Fruit fly (Drosophila melanogaster): ENCODE measurements around the gene Fit2.

Gene Fit2

DNA sequence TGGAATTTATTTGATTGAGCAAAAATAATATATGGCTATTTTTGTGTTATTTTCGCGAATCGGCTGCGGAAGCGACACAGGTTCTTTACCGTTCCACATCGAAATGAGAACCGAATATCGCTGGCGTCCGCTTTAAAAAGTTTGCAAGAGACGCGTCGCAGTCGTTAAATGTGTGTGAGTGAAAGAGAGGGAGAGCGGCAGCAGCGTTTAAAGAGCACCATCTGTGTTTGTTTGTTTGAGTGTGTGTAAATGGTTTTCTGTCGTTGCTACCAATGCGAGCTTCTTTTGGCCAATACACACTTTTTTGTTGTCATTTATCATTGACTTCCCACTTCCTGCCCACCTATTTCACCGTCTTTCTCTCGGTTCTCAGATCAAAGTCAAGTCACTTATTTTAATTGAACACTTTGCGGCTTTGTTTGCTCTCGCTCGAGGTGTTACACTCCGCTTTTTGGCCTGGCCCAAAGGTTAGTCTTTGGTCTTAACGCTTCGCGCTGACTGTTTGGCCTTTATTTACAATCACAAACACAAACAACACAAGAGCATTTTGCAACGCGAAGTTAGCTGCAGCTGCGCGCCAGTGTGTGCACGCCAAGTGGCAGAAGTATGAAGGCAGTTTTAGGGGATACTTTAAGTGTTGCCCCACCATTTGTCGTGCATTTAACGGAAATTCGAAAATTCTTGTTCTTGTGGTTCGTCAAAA lies 12.0 kb upstream of the Fit2 start, which contains the start of gene CG3764:
Gene CG3764 (minus strand): TSS at position 549 of the 703 bp plus-strand sequence.
- TF ChIP-seq CG9705 (GFP tag; optimal IDR thresholded peaks at IDR 0.05) (peak; percentile 77), woc (GFP tag; optimal IDR thresholded peaks at IDR 0.05) (no peak), HLH106 (tag; optimal IDR thresholded peaks at IDR 0.05) (peak; percentile 69), Mio (GFP tag; optimal IDR thresholded peaks at IDR 0.05) (no peak), pan (optimal IDR thresholded peaks at IDR 0.05) (no peak), CG32264 (GFP tag; optimal IDR thresholded peaks at IDR 0.05) (no peak), tai (GFP tag; optimal IDR thresholded peaks at IDR 0.05) (no peak), brk (GFP tag; optimal IDR thresholded peaks at IDR 0.05) (no peak), Vsx2 (GFP tag; optimal IDR thresholded peaks at IDR 0.05; ENCODE audit: partially characterized antibody) (no peak), lola (GFP tag; optimal IDR thresholded peaks at IDR 0.05) (no peak), GATAd (GFP tag; optimal IDR thresholded peaks at IDR 0.05) (no peak), usp (GFP tag; optimal IDR thresholded peaks at IDR 0.05) (no peak), Jra (GFP tag; optimal IDR thresholded peaks at IDR 0.05) (no peak), Hr78 (GFP tag; optimal IDR thresholded peaks at IDR 0.05) (no peak), jim (GFP tag; optimal IDR thresholded peaks at IDR 0.05) (no peak), dsf (GFP tag; optimal IDR thresholded peaks at IDR 0.05; ENCODE audit: borderline replicate concordance) (peak; percentile 12), ey (GFP tag; optimal IDR thresholded peaks at IDR 0.05) (peak; percentile 33), dmrt93B (GFP tag; optimal IDR thresholded peaks at IDR 0.05) (peak; percentile 79), CrebA (GFP tag; optimal IDR thresholded peaks at IDR 0.05; ENCODE audit: borderline replicate concordance) (no peak), dl (GFP tag; optimal IDR thresholded peaks at IDR 0.05; ENCODE audit: insufficient read depth in 1 of 2, partially characterized antibody in 2 of 2) (peak; percentile 71 to 86), br (GFP tag; optimal IDR thresholded peaks at IDR 0.05) (peak; percentile 65), h (GFP tag; optimal IDR thresholded peaks at IDR 0.05) (peak; percentile 75), Hr83 (GFP tag; optimal IDR thresholded peaks at IDR 0.05; ENCODE audit: poor library complexity, severe bottlenecking) (peak; percentile 83), Abd-B (GFP tag; optimal IDR thresholded peaks at IDR 0.05) (no peak), Sp1 (GFP tag; optimal IDR thresholded peaks at IDR 0.05) (peak; percentile 69), sage (GFP tag; optimal IDR thresholded peaks at IDR 0.05) (no peak), fru (GFP tag; optimal IDR thresholded peaks at IDR 0.05) (peak; percentile 56), OdsH (GFP tag; optimal IDR thresholded peaks at IDR 0.05) (peak; percentile 58), foxo (GFP tag; optimal IDR thresholded peaks at IDR 0.05) (peak in 1 of 2 experiments; percentile 60), Dif (GFP tag; optimal IDR thresholded peaks at IDR 0.05; ENCODE audit: partially characterized antibody) (peak; percentile 88), N (GFP tag; optimal IDR thresholded peaks at IDR 0.05) (no peak), Rel (GFP tag; optimal IDR thresholded peaks at IDR 0.05) (peak; percentile 60), Rel (tag; optimal IDR thresholded peaks at IDR 0.05) (peak; percentile 80), psq (GFP tag; optimal IDR thresholded peaks at IDR 0.05) (peak; percentile 61), rgr (GFP tag; optimal IDR thresholded peaks at IDR 0.05) (peak; percentile 86)

DNA sequence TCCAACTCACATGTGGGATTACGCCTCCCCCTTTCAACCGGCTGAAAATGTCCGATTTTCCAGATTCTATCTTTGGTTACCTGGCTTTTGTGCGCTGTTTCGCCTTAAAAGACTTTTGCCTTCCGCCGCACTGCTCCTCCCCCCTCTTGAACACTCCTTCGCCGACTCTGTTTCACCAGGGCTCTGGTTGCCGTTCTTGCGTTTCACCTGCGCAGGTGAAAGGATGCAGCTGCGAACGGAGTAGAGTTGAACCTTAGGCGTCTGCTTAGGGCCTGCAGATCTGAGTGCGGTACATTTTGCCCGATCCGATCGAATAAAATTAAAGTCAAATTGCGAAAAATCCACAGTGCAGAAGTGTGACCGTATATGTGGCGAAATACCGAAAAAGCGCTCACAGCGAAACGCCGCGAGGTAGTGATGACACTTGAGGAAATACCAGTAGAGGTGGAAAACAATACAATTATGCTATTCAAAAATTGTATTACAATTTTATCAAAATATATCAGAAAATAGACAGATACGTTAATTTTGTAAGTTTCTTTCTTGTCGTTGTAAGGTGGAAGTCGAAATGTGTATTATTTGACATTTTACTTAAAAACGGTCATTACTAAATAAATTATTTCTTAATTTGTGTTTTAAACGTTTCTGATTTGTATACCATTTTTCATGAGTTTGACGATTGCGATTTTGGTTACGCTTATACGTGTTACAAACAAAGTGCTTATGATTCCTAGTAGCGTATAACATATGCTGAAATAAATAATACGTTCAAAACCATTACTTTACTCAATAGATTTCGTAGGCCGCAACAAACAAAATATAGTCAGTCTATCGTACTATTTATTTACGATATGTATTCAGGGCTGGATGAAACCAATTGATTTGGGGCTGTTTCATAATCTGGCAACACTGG lies 8.2 kb upstream of the Fit2 start, which contains the start of the genes CG6664 and CG7728:
Gene CG6664 (minus strand): TSS at position 518 of the 913 bp plus-strand sequence.
Gene CG7728 (plus strand): TSS at position 874 of the 913 bp plus-strand sequence.
- TF ChIP-seq Vsx2 (GFP tag; optimal IDR thresholded peaks at IDR 0.05; ENCODE audit: partially characterized antibody) = no peak
- TF ChIP-seq foxo (GFP tag; optimal IDR thresholded peaks at IDR 0.05) = peak in 1 of 2 experiments; percentile 72
- no peak for TF ChIP-seq Rel (GFP tag; optimal IDR thresholded peaks at IDR 0.05)
- peak; percentile 40 for TF ChIP-seq Rel (tag; optimal IDR thresholded peaks at IDR 0.05)
- TF ChIP-seq rgr (GFP tag; optimal IDR thresholded peaks at IDR 0.05) = peak; percentile 9
- peak; percentile 15 for TF ChIP-seq Hr83 (GFP tag; optimal IDR thresholded peaks at IDR 0.05; ENCODE audit: poor library complexity, severe bottlenecking)
- peak; percentile 84 for TF ChIP-seq woc (GFP tag; optimal IDR thresholded peaks at IDR 0.05)
- TF ChIP-seq dsf (GFP tag; optimal IDR thresholded peaks at IDR 0.05; ENCODE audit: borderline replicate concordance) = no peak
- peak; percentile 23 for TF ChIP-seq Myc (optimal IDR thresholded peaks at IDR 0.05)
- peak; percentile 38 for TF ChIP-seq sv (GFP tag; optimal IDR thresholded peaks at IDR 0.05)
- TF ChIP-seq ey (GFP tag; optimal IDR thresholded peaks at IDR 0.05) = peak; percentile 47
- TF ChIP-seq Jra (GFP tag; optimal IDR thresholded peaks at IDR 0.05) = no peak
- peak; percentile 56 for TF ChIP-seq Sp1 (GFP tag; optimal IDR thresholded peaks at IDR 0.05)
- no peak for TF ChIP-seq Hnf4 (GFP tag; optimal IDR thresholded peaks at IDR 0.05)
- no peak for TF ChIP-seq brk (GFP tag; optimal IDR thresholded peaks at IDR 0.05)
- no peak for TF ChIP-seq N (GFP tag; optimal IDR thresholded peaks at IDR 0.05)
- no peak for TF ChIP-seq pan (optimal IDR thresholded peaks at IDR 0.05)
- peak; percentile 5 for TF ChIP-seq br (GFP tag; optimal IDR thresholded peaks at IDR 0.05)
- no peak for TF ChIP-seq fru (GFP tag; optimal IDR thresholded peaks at IDR 0.05)
- no peak for TF ChIP-seq dl (GFP tag; optimal IDR thresholded peaks at IDR 0.05; ENCODE audit: insufficient read depth in 1 of 2, partially characterized antibody in 2 of 2)
- TF ChIP-seq CG32264 (GFP tag; optimal IDR thresholded peaks at IDR 0.05) = no peak
- peak; percentile 44 for TF ChIP-seq OdsH (GFP tag; optimal IDR thresholded peaks at IDR 0.05)
- no peak for TF ChIP-seq CG9705 (GFP tag; optimal IDR thresholded peaks at IDR 0.05)
- peak; percentile 47 for TF ChIP-seq psq (GFP tag; optimal IDR thresholded peaks at IDR 0.05)
- TF ChIP-seq jim (GFP tag; optimal IDR thresholded peaks at IDR 0.05) = peak; percentile 4
- TF ChIP-seq sage (GFP tag; optimal IDR thresholded peaks at IDR 0.05) = no peak
- no peak for TF ChIP-seq Abd-B (GFP tag; optimal IDR thresholded peaks at IDR 0.05)
- no peak for TF ChIP-seq Dif (GFP tag; optimal IDR thresholded peaks at IDR 0.05; ENCODE audit: partially characterized antibody)
- TF ChIP-seq Mio (GFP tag; optimal IDR thresholded peaks at IDR 0.05) = no peak
- peak; percentile 34 for TF ChIP-seq h (GFP tag; optimal IDR thresholded peaks at IDR 0.05)
- no peak for TF ChIP-seq tai (GFP tag; optimal IDR thresholded peaks at IDR 0.05)
- no peak for TF ChIP-seq lola (GFP tag; optimal IDR thresholded peaks at IDR 0.05)
- TF ChIP-seq usp (GFP tag; optimal IDR thresholded peaks at IDR 0.05) = no peak
- no peak for TF ChIP-seq CrebA (GFP tag; optimal IDR thresholded peaks at IDR 0.05; ENCODE audit: borderline replicate concordance)
- TF ChIP-seq dmrt93B (GFP tag; optimal IDR thresholded peaks at IDR 0.05) = peak; percentile 50
- peak; percentile 66 for TF ChIP-seq HLH106 (tag; optimal IDR thresholded peaks at IDR 0.05)
- TF ChIP-seq Dfd (GFP tag; optimal IDR thresholded peaks at IDR 0.05) = no peak
- no peak for TF ChIP-seq Hr78 (GFP tag; optimal IDR thresholded peaks at IDR 0.05)
- no peak for TF ChIP-seq GATAd (GFP tag; optimal IDR thresholded peaks at IDR 0.05)
